Fruit fly (Drosophila melanogaster): ENCODE results near the gene CG34002.

DNA sequence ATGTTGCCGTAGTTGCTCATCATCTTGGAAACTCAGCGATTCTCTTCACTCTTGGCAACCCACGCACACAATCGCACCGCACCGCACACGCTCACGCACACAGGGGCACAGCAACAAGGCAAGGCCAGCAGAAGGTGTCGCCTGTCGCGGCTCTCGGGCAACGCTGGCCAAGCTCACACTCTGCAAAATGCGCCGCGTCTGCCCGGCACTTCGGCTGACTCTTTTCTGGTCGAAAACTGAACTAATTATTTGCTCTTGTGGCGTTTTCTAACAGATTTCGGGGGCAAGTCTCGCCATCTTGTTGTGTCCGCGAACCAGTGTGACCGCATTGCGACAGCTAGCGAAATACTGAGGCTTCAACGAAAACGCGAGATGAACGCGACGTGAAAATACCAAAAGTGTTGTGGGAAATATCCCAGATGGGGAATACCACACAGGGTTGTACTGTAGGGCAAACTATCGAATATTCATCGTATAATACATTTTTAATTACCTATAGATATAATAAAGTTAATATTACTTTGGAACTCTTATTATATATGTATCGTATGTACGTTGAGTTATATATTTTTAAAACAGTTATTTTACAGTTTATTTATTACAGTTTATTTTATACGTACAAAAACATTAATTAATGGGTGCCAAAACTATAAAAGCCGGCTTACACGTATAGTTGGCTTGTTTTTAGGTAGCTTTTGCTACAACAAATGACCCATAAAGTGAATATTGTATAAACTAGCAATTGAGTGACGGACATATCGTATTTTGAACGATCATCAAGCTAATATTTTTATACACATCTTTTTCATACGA is 11.9 kb upstream of the CG34002 start, which contains the start of the genes MED19 and CG7430:
- no peak for TF ChIP-seq Hr38 (GFP tag; optimal IDR thresholded peaks at IDR 0.05)
- TF ChIP-seq CG4318 (GFP tag; optimal IDR thresholded peaks at IDR 0.05): no peak
- no peak for TF ChIP-seq CG9139 (GFP tag; optimal IDR thresholded peaks at IDR 0.05)
- no peak for TF ChIP-seq OdsH (GFP tag; optimal IDR thresholded peaks at IDR 0.05)
- TF ChIP-seq Sox14 (GFP tag; optimal IDR thresholded peaks at IDR 0.05): no peak
- no peak for TF ChIP-seq CG3919 (GFP tag; optimal IDR thresholded peaks at IDR 0.05)
- no peak for TF ChIP-seq Sox102F (GFP tag; optimal IDR thresholded peaks at IDR 0.05)
- TF ChIP-seq Ets96B (tag; optimal IDR thresholded peaks at IDR 0.05): no peak
- TF ChIP-seq Eip75B (GFP tag; optimal IDR thresholded peaks at IDR 0.05): no peak
- TF ChIP-seq fd85E (GFP tag; optimal IDR thresholded peaks at IDR 0.05): no peak

Measured in whole organism, prepupa.